Fruit fly (Drosophila melanogaster) whole organism, embryonic: ENCODE measurements around the gene CG9205.

Source experiments
- Atf-2 ChIP-seq: fragments of 200-800 bp; sonication (Bioruptor generic); optimal IDR thresholded peaks from 2 replicates; lab custom pipeline; 2016; ENCODE audit warnings: missing biosample characterization, missing genetic modification characterization
- B-H2 ChIP-seq: fragments of 200-800 bp; sonication (Bioruptor generic); optimal IDR thresholded peaks from 2 replicates; lab custom pipeline; 2018; ENCODE audit warnings: missing biosample characterization, mild to moderate bottlenecking, missing genetic modification characterization
- CG1024 ChIP-seq: fragments of 200-800 bp; sonication (Bioruptor generic); IDR thresholded peaks from 2 replicates; pipeline ENCODE4 v1.3.6; 2022; ENCODE audit warnings: missing biosample characterization, missing genetic modification characterization
- CG10267 ChIP-seq: fragments of 200-800 bp; sonication (Bioruptor generic); optimal IDR thresholded peaks from 2 replicates; lab custom pipeline; 2018; ENCODE audit warnings: missing biosample characterization, mild to moderate bottlenecking, missing genetic modification characterization, moderate library complexity
- CG10274 ChIP-seq: fragments of 200-800 bp; sonication (Bioruptor generic); optimal IDR thresholded peaks from 3 replicates; lab custom pipeline; 2017; ENCODE audit warnings: missing biosample characterization, mild to moderate bottlenecking, missing genetic modification characterization
- CG10654 ChIP-seq: fragments of 200-800 bp; sonication (Bioruptor generic); optimal IDR thresholded peaks from 2 replicates; lab custom pipeline; 2016; ENCODE audit warnings: missing biosample characterization, missing genetic modification characterization
- CG11696 ChIP-seq: fragments of 200-800 bp; sonication (Bioruptor generic); IDR thresholded peaks from 2 replicates; pipeline ENCODE4 v1.3.6; 2022; ENCODE audit warnings: missing biosample characterization, missing genetic modification characterization
- CG15601 ChIP-seq: fragments of 200-800 bp; sonication (Bioruptor generic); optimal IDR thresholded peaks from 3 replicates; lab custom pipeline; 2019; ENCODE audit warnings: missing biosample characterization, mild to moderate bottlenecking, missing genetic modification characterization, moderate library complexity
- CG2120 ChIP-seq: fragments of 200-800 bp; sonication (Bioruptor generic); optimal IDR thresholded peaks from 3 replicates; lab custom pipeline; 2016; ENCODE audit warnings: missing biosample characterization, missing genetic modification characterization
- CG4707 ChIP-seq: fragments of 200-800 bp; sonication (Bioruptor generic); optimal IDR thresholded peaks from 2 replicates; lab custom pipeline; 2018; ENCODE audit warnings: missing biosample characterization, mild to moderate bottlenecking, missing genetic modification characterization, moderate library complexity
- CG5245 ChIP-seq: fragments of 200-800 bp; sonication (Bioruptor generic); optimal IDR thresholded peaks from 3 replicates; lab custom pipeline; 2016; ENCODE audit warnings: missing biosample characterization, missing genetic modification characterization
- CG6854 ChIP-seq: fragments of 200-800 bp; sonication (Bioruptor generic); optimal IDR thresholded peaks from 3 replicates; lab custom pipeline; 2017; ENCODE audit warnings: missing biosample characterization, mild to moderate bottlenecking, missing genetic modification characterization
- CG7963 ChIP-seq: fragments of 200-800 bp; sonication (Bioruptor generic); IDR thresholded peaks from 3 replicates; pipeline ENCODE4 v1.3.6; 2022; ENCODE audit warnings: missing biosample characterization, missing genetic modification characterization; ENCODE audit not compliant: partially characterized antibody
- CHES-1-like ChIP-seq: fragments of 200-800 bp; sonication (Bioruptor generic); optimal IDR thresholded peaks from 2 replicates; lab custom pipeline; 2016; ENCODE audit warnings: missing biosample characterization, missing genetic modification characterization
- CTCF ChIP-seq: fragments of 200-800 bp; sonication (Bioruptor generic); optimal IDR thresholded peaks from 2 replicates; lab custom pipeline; 2017; ENCODE audit warnings: missing biosample characterization, mild to moderate bottlenecking, missing genetic modification characterization, moderate library complexity
- CrebB ChIP-seq: fragments of 200-800 bp; sonication (Bioruptor generic); optimal IDR thresholded peaks from 3 replicates; lab custom pipeline; 2018; ENCODE audit warnings: missing biosample characterization, mild to moderate bottlenecking, missing genetic modification characterization
- Dfd ChIP-seq, 2 experiments: fragments of >200 bp; optimal IDR thresholded peaks; 2 replicates each; lab custom pipeline; 2017; ENCODE audit warnings: missing biosample characterization in 2 of 2, missing genetic modification characterization in 2 of 2
- Ets97D ChIP-seq: fragments of 200-800 bp; sonication (Bioruptor generic); optimal IDR thresholded peaks from 3 replicates; lab custom pipeline; 2016; ENCODE audit warnings: missing biosample characterization, missing genetic modification characterization
- H15 ChIP-seq: fragments of 200-800 bp; sonication (Bioruptor generic); IDR thresholded peaks from 3 replicates; pipeline ENCODE4 v1.3.6; 2022; ENCODE audit warnings: missing biosample characterization, missing genetic modification characterization
- Hand ChIP-seq: fragments of 200-800 bp; sonication (Bioruptor generic); optimal IDR thresholded peaks from 2 replicates; lab custom pipeline; 2017; ENCODE audit warnings: mild to moderate bottlenecking, missing biosample characterization, missing genetic modification reagents, missing genetic modification characterization
- MBD-R2 ChIP-seq: fragments of 200-800 bp; sonication (Bioruptor generic); IDR thresholded peaks from 2 replicates; pipeline ENCODE4 v1.3.6; 2022; ENCODE audit warnings: missing biosample characterization, missing genetic modification characterization
- Neu2 ChIP-seq: fragments of 200-800 bp; sonication (Bioruptor generic); optimal IDR thresholded peaks from 3 replicates; lab custom pipeline; 2016; ENCODE audit warnings: missing biosample characterization, missing genetic modification characterization, borderline replicate concordance
- Nf-YB ChIP-seq: fragments of 200-800 bp; sonication (Bioruptor generic); optimal IDR thresholded peaks from 3 replicates; lab custom pipeline; 2019; ENCODE audit warnings: missing biosample characterization, mild to moderate bottlenecking, missing genetic modification characterization, moderate library complexity
- Rfx ChIP-seq: fragments of 200-800 bp; sonication (Bioruptor generic); IDR thresholded peaks from 2 replicates; pipeline ENCODE4 v1.3.6; 2022; ENCODE audit warnings: missing biosample characterization, missing genetic modification characterization
- Sox102F ChIP-seq: fragments of 200-800 bp; sonication (Bioruptor generic); optimal IDR thresholded peaks from 2 replicates; lab custom pipeline; 2018; ENCODE audit warnings: missing biosample characterization, mild to moderate bottlenecking, missing genetic modification characterization, moderate library complexity
- Usf ChIP-seq: fragments of 200-800 bp; sonication (Bioruptor generic); optimal IDR thresholded peaks from 2 replicates; lab custom pipeline; 2017; ENCODE audit warnings: missing genotype, missing biosample characterization, missing genetic modification characterization
- cas ChIP-seq: fragments of 200-800 bp; sonication (Bioruptor generic); IDR thresholded peaks from 2 replicates; pipeline ENCODE4 v1.3.6; 2022; ENCODE audit warnings: missing biosample characterization, missing genetic modification characterization
- esg ChIP-seq: fragments of 200-800 bp; sonication (Bioruptor generic); conservative IDR thresholded peaks from 2 replicates; pipeline ENCODE4 v1.3.6; 2022; ENCODE audit warnings: missing biosample characterization, missing genetic modification characterization
- exex ChIP-seq: fragments of 200-800 bp; sonication (Bioruptor generic); optimal IDR thresholded peaks from 4 replicates; lab custom pipeline; 2018; ENCODE audit warnings: missing biosample characterization, mild to moderate bottlenecking, missing genetic modification characterization, moderate library complexity
- fu2 ChIP-seq: fragments of 200-800 bp; sonication (Bioruptor generic); optimal IDR thresholded peaks from 2 replicates; lab custom pipeline; 2016; ENCODE audit warnings: missing biosample characterization, missing genetic modification characterization
- gem ChIP-seq: fragments of 200-800 bp; sonication (Bioruptor generic); optimal IDR thresholded peaks from 2 replicates; lab custom pipeline; 2019; ENCODE audit warnings: missing biosample characterization, mild to moderate bottlenecking, missing genetic modification characterization, moderate library complexity
- ind ChIP-seq: fragments of 200-800 bp; sonication (Bioruptor generic); optimal IDR thresholded peaks from 3 replicates; lab custom pipeline; 2016; ENCODE audit warnings: missing biosample characterization, missing genetic modification characterization
- jumu ChIP-seq: fragments of 200-800 bp; sonication (Bioruptor generic); optimal IDR thresholded peaks from 3 replicates; lab custom pipeline; 2016; ENCODE audit warnings: missing biosample characterization, missing genetic modification characterization
- mirr ChIP-seq: fragments of 200-800 bp; sonication (Bioruptor generic); optimal IDR thresholded peaks from 3 replicates; lab custom pipeline; 2018; ENCODE audit warnings: missing biosample characterization, mild to moderate bottlenecking, missing genetic modification characterization
- odd ChIP-seq: fragments of 200-800 bp; sonication (Bioruptor generic); optimal IDR thresholded peaks from 2 replicates; lab custom pipeline; 2017; ENCODE audit warnings: missing biosample characterization, mild to moderate bottlenecking, missing genetic modification characterization
- onecut ChIP-seq: fragments of 200-800 bp; sonication (Bioruptor generic); IDR thresholded peaks from 2 replicates; pipeline ENCODE4 v1.3.6; 2022; ENCODE audit warnings: missing biosample characterization, missing genetic modification characterization
- ro ChIP-seq: fragments of 200-800 bp; sonication (Bioruptor generic); IDR thresholded peaks from 2 replicates; pipeline ENCODE4 v1.3.6; 2022; ENCODE audit warnings: missing biosample characterization, missing genetic modification characterization
- sd ChIP-seq: fragments of 200-800 bp; sonication (Bioruptor generic); optimal IDR thresholded peaks from 3 replicates; lab custom pipeline; 2018; ENCODE audit warnings: missing biosample characterization, mild to moderate bottlenecking, missing genetic modification characterization, moderate library complexity
- sens ChIP-seq: fragments of 200-800 bp; sonication (Bioruptor generic); peaks from one replicate; lab custom pipeline; 2016; ENCODE audit warnings: missing biosample characterization, missing genetic modification characterization
- sens-2 ChIP-seq: fragments of 200-800 bp; sonication (Bioruptor generic); IDR thresholded peaks from 2 replicates; pipeline ENCODE4 v1.3.6; 2022; ENCODE audit warnings: missing biosample characterization, missing genetic modification characterization
- sim ChIP-seq: fragments of 200-800 bp; sonication (Bioruptor generic); IDR thresholded peaks from 2 replicates; pipeline ENCODE4 v1.3.6; 2022; ENCODE audit warnings: missing biosample characterization, missing genetic modification characterization
- sima ChIP-seq: fragments of 200-800 bp; sonication (Bioruptor generic); optimal IDR thresholded peaks from 2 replicates; lab custom pipeline; 2016; ENCODE audit warnings: missing biosample characterization, missing genetic modification characterization
- sna ChIP-seq: fragments of 200-800 bp; sonication (Bioruptor generic); IDR thresholded peaks from 2 replicates; pipeline ENCODE4 v1.3.6; 2022; ENCODE audit warnings: missing biosample characterization, missing genetic modification characterization; ENCODE audit not compliant: partially characterized antibody
- toy ChIP-seq: fragments of 200-800 bp; sonication (Bioruptor generic); IDR thresholded peaks from 2 replicates; pipeline ENCODE4 v1.3.6; 2022; ENCODE audit warnings: missing biosample characterization, missing genetic modification characterization
- trh ChIP-seq: fragments of 200-800 bp; sonication (Bioruptor generic); optimal IDR thresholded peaks from 2 replicates; lab custom pipeline; 2016; ENCODE audit warnings: missing biosample characterization, missing genetic modification characterization
- unc-4 ChIP-seq: fragments of 200-800 bp; sonication (Bioruptor generic); IDR thresholded peaks from 2 replicates; pipeline ENCODE4 v1.3.6; 2022; ENCODE audit warnings: missing biosample characterization, missing genetic modification characterization; ENCODE audit not compliant: partially characterized antibody
- vfl ChIP-seq: fragments of 200-800 bp; sonication (Bioruptor generic); optimal IDR thresholded peaks from 2 replicates; lab custom pipeline; 2016; ENCODE audit warnings: missing biosample characterization, missing genetic modification characterization
- wdn ChIP-seq: fragments of 200-800 bp; sonication (Bioruptor generic); IDR thresholded peaks from 2 replicates; pipeline ENCODE4 v1.3.6; 2022; ENCODE audit warnings: missing biosample characterization, missing genetic modification characterization
- z ChIP-seq: fragments of 200-800 bp; sonication (Bioruptor generic); IDR thresholded peaks from 3 replicates; pipeline ENCODE4 v1.3.6; 2022; ENCODE audit warnings: missing biosample characterization, missing genetic modification characterization

Gene CG9205

dm6 chr3L:1007513-1008459, 26.7 kb upstream of the CG9205 start (continued):
- TF ChIP-seq jumu (GFP tag; lab: Kevin White, UChicago) (peak; percentile 28), fu2 (GFP tag; lab: Kevin White, UChicago) (peak; percentile 39), Nf-YB (GFP tag; lab: Kevin White, UChicago) (peak; percentile 60), sd (tag; lab: Kevin White, UChicago) (peak; percentile 56), Sox102F (GFP tag; lab: Kevin White, UChicago) (peak; percentile 82), ro (GFP tag; lab: Robert Waterston, UW) (peak; percentile 45; the same call in 1 of the 2 replicates), sim (GFP tag; lab: Robert Waterston, UW) (peak; percentile 79), CG15601 (peak; percentile 74), Neu2 (GFP tag; lab: Kevin White, UChicago) (no peak), esg (GFP tag; lab: Robert Waterston, UW) (peak; percentile 82), B-H2 (GFP tag; lab: Kevin White, UChicago) (peak; percentile 21), odd (GFP tag; lab: Kevin White, UChicago) (peak; percentile 69), CHES-1-like (GFP tag; lab: Kevin White, UChicago) (peak; percentile 34), sens-2 (GFP tag; lab: Robert Waterston, UW) (peak; percentile 50; the same call in 1 of the 2 replicates), exex (peak; percentile 73), CG6854 (GFP tag; lab: Kevin White, UChicago) (peak; percentile 65), sna (GFP tag; lab: Robert Waterston, UW) (no peak), wdn (GFP tag; lab: Robert Waterston, UW) (peak; percentile 84), Rfx (GFP tag; lab: Robert Waterston, UW) (peak; percentile 96), z (GFP tag; lab: Robert Waterston, UW) (peak; percentile 69; the same call in 2 of the 3 replicates), sima (GFP tag; lab: Kevin White, UChicago) (no peak), CG11696 (GFP tag; lab: Robert Waterston, UW) (0 out of 2 replicates have a peak, but pooled peaks have one; percentile 41), onecut (peak; percentile 84), CrebB (peak; percentile 24), CG10267 (tag; lab: Kevin White, UChicago) (peak; percentile 23), H15 (peak; percentile 85), CG2120 (GFP tag; lab: Kevin White, UChicago) (peak; percentile 90), Usf (GFP tag; lab: Kevin White, UChicago) (peak; percentile 57), sens (GFP tag; lab: Kevin White, UChicago) (peak; percentile 97), cas (GFP tag; lab: Robert Waterston, UW) (peak; percentile 74), ind (GFP tag; lab: Kevin White, UChicago) (peak; percentile 87), vfl (GFP tag; lab: Kevin White, UChicago) (peak; percentile 44), CG10654 (peak; percentile 64), Hand (GFP tag; lab: Kevin White, UChicago) (peak; percentile 80), gem (peak; percentile 85), CG4707 (no peak), Dfd (GFP tag; optimal IDR thresholded peaks at IDR 0.05; lab: Kevin White, UChicago) (no peak), CTCF (GFP tag; lab: Kevin White, UChicago) (no peak), CG7963 (GFP tag; lab: Robert Waterston, UW) (no peak), unc-4 (no peak), mirr (GFP tag; lab: Kevin White, UChicago) (no peak), CG10274 (GFP tag; lab: Kevin White, UChicago) (peak; percentile 72), CG5245 (GFP tag; lab: Kevin White, UChicago) (peak; percentile 34), toy (peak; percentile 77), Atf-2 (GFP tag; lab: Kevin White, UChicago) (no peak), MBD-R2 (GFP tag; lab: Robert Waterston, UW) (peak; percentile 78; the same call in 1 of the 2 replicates), Ets97D (GFP tag; lab: Kevin White, UChicago) (peak; percentile 11), trh (peak; percentile 73), CG1024 (peak; percentile 63)
